Worm (Caenorhabditis elegans) whole organism, midembryonic: Measurements from ENCODE around the gene lpr-4.

Experiments
- T22C8.4 ChIP-seq: fragments of 200-800 bp; sonication (Bioruptor generic); IDR thresholded peaks from 2 replicates; pipeline ENCODE4 v1.3.6; 2022; ENCODE audit warnings: missing genetic modification characterization, missing compliant biosample characterization
- cog-1 ChIP-seq: sonication (generic microtip); optimal IDR thresholded peaks from 2 replicates; lab custom pipeline; 2016; ENCODE audit warnings: missing genetic modification characterization, missing compliant biosample characterization
- flt-1 ChIP-seq: fragments of 200-800 bp; sonication (Bioruptor generic); IDR thresholded peaks from 2 replicates; pipeline ENCODE4 v1.3.6; 2022; ENCODE audit warnings: missing genetic modification characterization, missing compliant biosample characterization
- klf-2 ChIP-seq: fragments of 200-800 bp; sonication (Bioruptor generic); conservative IDR thresholded peaks from 2 replicates; pipeline ENCODE4 v1.3.6; 2022; ENCODE audit warnings: missing genetic modification reagents, missing genetic modification characterization, missing compliant biosample characterization
- ref-1 ChIP-seq: fragments of 200-800 bp; sonication (Bioruptor generic); conservative IDR thresholded peaks from 2 replicates; pipeline ENCODE4 v1.3.6; 2022; ENCODE audit warnings: missing genetic modification reagents, missing genetic modification characterization, missing compliant biosample characterization
- tab-1 ChIP-seq: fragments of 200-800 bp; sonication (Bioruptor generic); IDR thresholded peaks from 2 replicates; pipeline ENCODE4 v1.3.6; 2022; ENCODE audit warnings: missing genetic modification characterization, missing compliant biosample characterization
- ztf-23 ChIP-seq: fragments of 200-800 bp; sonication (Bioruptor generic); IDR thresholded peaks from 2 replicates; pipeline ENCODE4 v1.3.6; 2022; ENCODE audit warnings: missing genetic modification reagents, missing genetic modification characterization, missing compliant biosample characterization
- ztf-29 ChIP-seq: fragments of 200-800 bp; sonication (Bioruptor generic); IDR thresholded peaks from 2 replicates; pipeline ENCODE4 v1.3.6; 2022; ENCODE audit warnings: missing genetic modification reagents, missing genetic modification characterization, missing compliant biosample characterization

DNA sequence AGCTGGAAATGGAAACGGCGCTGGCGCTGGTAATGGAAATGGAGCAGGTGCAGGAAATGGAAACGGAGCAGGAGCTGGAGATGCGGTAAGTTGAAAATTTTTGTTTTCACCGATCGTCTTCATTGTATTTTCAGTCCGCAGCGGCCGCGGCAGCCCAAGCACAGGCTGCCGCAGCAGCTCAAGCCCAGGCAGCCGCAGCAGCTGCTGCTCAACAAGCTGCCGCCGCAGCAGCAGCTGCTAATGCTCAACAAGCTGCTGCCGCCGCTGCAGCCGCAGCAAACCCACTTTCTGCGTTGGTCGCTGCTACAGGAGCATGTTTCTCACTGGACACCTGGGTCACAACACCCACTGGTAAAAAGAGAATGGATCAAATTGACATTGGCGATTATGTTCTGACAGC, 49.5 kb downstream of the lpr-4 start:
- TF ChIP-seq ztf-23 (GFP tag; lab: Robert Waterston, UW): no peak
- no peak for TF ChIP-seq ztf-29
- TF ChIP-seq cog-1 (tag; lab: Kevin White, UChicago): no peak
- no peak for TF ChIP-seq ref-1 (GFP tag; lab: Robert Waterston, UW)
- TF ChIP-seq tab-1 (GFP tag; lab: Robert Waterston, UW): no peak
- TF ChIP-seq T22C8.4 (GFP tag; lab: Robert Waterston, UW): no peak
- no peak for TF ChIP-seq flt-1 (GFP tag; lab: Robert Waterston, UW)
- TF ChIP-seq klf-2 (GFP tag; lab: Robert Waterston, UW): no peak
